Worm (Caenorhabditis elegans) whole organism, L4/young adult: ENCODE results near the gene W04G3.13.

Experiments used
- W03F9.2 ChIP-seq: fragments of 150-350 bp; optimal IDR thresholded peaks from 2 replicates; lab custom pipeline; 2014; ENCODE audit warnings: missing biosample characterization, missing genetic modification characterization
- dao-5 ChIP-seq: sonication (generic microtip); optimal IDR thresholded peaks from 2 replicates; lab custom pipeline; 2016; ENCODE audit warnings: missing genotype, missing genetic modification characterization, moderate library complexity, missing compliant biosample characterization
- him-1 ChIP-seq: sonication (generic microtip); optimal IDR thresholded peaks from 2 replicates; lab custom pipeline; 2016; ENCODE audit warnings: missing genotype, missing genetic modification reagents, missing genetic modification characterization, missing compliant biosample characterization

DNA sequence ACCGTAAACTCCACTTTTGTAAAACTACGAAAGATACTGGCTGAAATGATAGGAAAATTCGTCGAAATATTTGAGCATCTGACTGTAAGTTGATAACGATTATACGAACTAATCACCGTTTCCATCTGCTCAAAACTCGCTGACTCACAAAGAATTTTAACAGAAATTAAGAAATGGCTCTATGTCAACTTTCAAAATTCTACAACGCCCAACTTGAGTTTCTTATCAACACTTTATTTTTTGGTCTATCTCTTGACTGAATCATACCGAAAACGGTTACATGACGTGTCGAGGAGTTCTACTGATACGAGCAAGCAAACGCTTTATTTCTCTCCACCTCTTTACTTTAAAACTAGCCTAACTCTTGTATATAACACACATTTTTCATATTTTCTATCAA is 32.4 kb downstream of the W04G3.13 start, which contains the start of gene clc-1:
- TF ChIP-seq him-1 (tag; lab: Kevin White, UChicago) (no peak), dao-5 (no peak), W03F9.2 (tag; lab: Kevin White, UChicago) (no peak)
